In the genomic region with DNA sequence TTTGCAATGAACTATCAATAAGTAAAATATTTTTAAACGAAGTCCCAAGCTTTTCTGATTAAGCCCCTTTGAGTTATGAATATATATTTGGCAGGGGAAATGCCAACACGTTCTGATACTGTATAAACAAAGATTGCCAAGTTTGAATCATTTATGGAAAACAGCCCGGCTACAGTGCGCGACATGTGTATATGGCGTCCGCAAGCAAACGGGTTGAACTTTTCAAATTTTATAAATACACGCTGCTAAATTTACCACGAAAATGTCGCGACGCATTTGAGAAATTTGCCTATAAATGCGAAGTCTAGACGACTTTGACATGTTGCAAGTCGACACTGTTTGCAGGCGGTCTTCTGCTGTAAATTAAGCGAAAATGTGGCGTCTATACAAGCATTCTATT, we compare ENCODE assay signal across 2 fruit fly cellular contexts.
TF ChIP-seq lines count a peak whose summit lies in the region.

No protein-coding gene starts in this region.

TF ChIP-seq in whole organism, embryonic, 481 proteins besides CTCF, POLR2A, EP300 and RAD21 (continued from another document and continues in another):
- peak; percentile 50; the same call in 1 of the 2 replicates for TF ChIP-seq chm (GFP tag; IDR thresholded peaks at IDR 0.05; lab: Robert Waterston, UW)
- TF ChIP-seq otp (GFP tag; IDR thresholded peaks at IDR 0.05; lab: Robert Waterston, UW) = 0 out of 3 replicates have a peak, but pooled peaks have one; percentile 39
- no peak for TF ChIP-seq Ssrp (tag; optimal IDR thresholded peaks at IDR 0.05; lab: Kevin White, UChicago)
- TF ChIP-seq Atf6 (GFP tag; IDR thresholded peaks at IDR 0.05; lab: Robert Waterston, UW) = peak; percentile 69
- TF ChIP-seq vvl (GFP tag; IDR thresholded peaks at IDR 0.05; lab: Robert Waterston, UW) = peak; percentile 74
- TF ChIP-seq maf-S (GFP tag; optimal IDR thresholded peaks at IDR 0.05; lab: Kevin White, UChicago) = peak; percentile 8
- 0 out of 2 replicates have a peak, but pooled peaks have one; percentile 28 for TF ChIP-seq Awh (GFP tag; IDR thresholded peaks at IDR 0.05; lab: Robert Waterston, UW)
- peak; percentile 52 for TF ChIP-seq Fer1 (GFP tag; optimal IDR thresholded peaks at IDR 0.05; lab: Kevin White, UChicago)
- TF ChIP-seq CG1603 (tag; optimal IDR thresholded peaks at IDR 0.05; lab: Kevin White, UChicago) = peak; percentile 16
- TF ChIP-seq Opbp (GFP tag; IDR thresholded peaks at IDR 0.05; lab: Robert Waterston, UW; ENCODE audit: partially characterized antibody) = no peak
- peak; percentile 18 for TF ChIP-seq fu2 (GFP tag; optimal IDR thresholded peaks at IDR 0.05; lab: Kevin White, UChicago)
- no peak for TF ChIP-seq dimm (GFP tag; IDR thresholded peaks at IDR 0.05; lab: Robert Waterston, UW)
- peak; percentile 62 for TF ChIP-seq grau (tag; optimal IDR thresholded peaks at IDR 0.05; lab: Kevin White, UChicago)
- no peak for TF ChIP-seq CG10431 (GFP tag; optimal IDR thresholded peaks at IDR 0.05; lab: Kevin White, UChicago)
- no peak for TF ChIP-seq CG6765 (GFP tag; optimal IDR thresholded peaks at IDR 0.05; lab: Kevin White, UChicago)
- peak; percentile 17 for TF ChIP-seq tin (GFP tag; optimal IDR thresholded peaks at IDR 0.05; lab: Kevin White, UChicago)
- peak; percentile 11 for TF ChIP-seq CG7987 (GFP tag; optimal IDR thresholded peaks at IDR 0.05; lab: Kevin White, UChicago)
- no peak for TF ChIP-seq ken (GFP tag; IDR thresholded peaks at IDR 0.05; lab: Robert Waterston, UW)
- TF ChIP-seq schlank (tag; optimal IDR thresholded peaks at IDR 0.05; lab: Kevin White, UChicago) = peak; percentile 27
- TF ChIP-seq CG12391 (tag; optimal IDR thresholded peaks at IDR 0.05; lab: Kevin White, UChicago) = peak; percentile 27
- 0 out of 2 replicates have a peak, but pooled peaks have one; percentile 54 for TF ChIP-seq CG16779 (GFP tag; IDR thresholded peaks at IDR 0.05; lab: Robert Waterston, UW)
- TF ChIP-seq CG9215 (GFP tag; IDR thresholded peaks at IDR 0.05; lab: Robert Waterston, UW) = peak; percentile 39; the same call in 1 of the 2 replicates
- no peak for TF ChIP-seq gt (GFP tag; IDR thresholded peaks at IDR 0.05; lab: Robert Waterston, UW)
- TF ChIP-seq CG2120 (GFP tag; optimal IDR thresholded peaks at IDR 0.05; lab: Kevin White, UChicago) = peak; percentile 81
- TF ChIP-seq Hsf (GFP tag; optimal IDR thresholded peaks at IDR 0.05; lab: Kevin White, UChicago) = peak; percentile 32
- TF ChIP-seq cas (GFP tag; IDR thresholded peaks at IDR 0.05; lab: Robert Waterston, UW) = peak; percentile 17; the same call in 1 of the 2 replicates
- no peak for TF ChIP-seq CG8290 (GFP tag; optimal IDR thresholded peaks at IDR 0.05; lab: Kevin White, UChicago)
- TF ChIP-seq CG8290 (tag; optimal IDR thresholded peaks at IDR 0.05; lab: Kevin White, UChicago) = peak in 1 of 2 experiments; percentile 72
- peak; percentile 84; the same call in 2 of the 3 replicates for TF ChIP-seq so (GFP tag; IDR thresholded peaks at IDR 0.05; lab: Robert Waterston, UW)
- peak; percentile 75 for TF ChIP-seq Rfx (GFP tag; IDR thresholded peaks at IDR 0.05; lab: Robert Waterston, UW)
- no peak for TF ChIP-seq CG14667 (GFP tag; IDR thresholded peaks at IDR 0.05; lab: Robert Waterston, UW)
- peak; percentile 39 for TF ChIP-seq CG10209 (GFP tag; optimal IDR thresholded peaks at IDR 0.05; lab: Kevin White, UChicago)
- TF ChIP-seq CG6175 (GFP tag; IDR thresholded peaks at IDR 0.05; lab: Robert Waterston, UW) = 0 out of 3 replicates have a peak, but pooled peaks have one; percentile 67
- TF ChIP-seq Dip3 (GFP tag; optimal IDR thresholded peaks at IDR 0.05; lab: Kevin White, UChicago) = peak; percentile 49
- peak; percentile 40 for TF ChIP-seq CG10147 (GFP tag; optimal IDR thresholded peaks at IDR 0.05; lab: Kevin White, UChicago)
- no peak for TF ChIP-seq Oaz (GFP tag; IDR thresholded peaks at IDR 0.05; lab: Robert Waterston, UW)
- TF ChIP-seq CG3995 (GFP tag; optimal IDR thresholded peaks at IDR 0.05; lab: Kevin White, UChicago) = no peak
- no peak for TF ChIP-seq CG13287 (GFP tag; IDR thresholded peaks at IDR 0.05; lab: Robert Waterston, UW; ENCODE audit: partially characterized antibody)
- peak; percentile 46; the same call in 1 of the 2 replicates for TF ChIP-seq MBD-R2 (GFP tag; IDR thresholded peaks at IDR 0.05; lab: Robert Waterston, UW)
- peak; percentile 48 for TF ChIP-seq Dek (tag; optimal IDR thresholded peaks at IDR 0.05; lab: Kevin White, UChicago)
- TF ChIP-seq NFAT (GFP tag; IDR thresholded peaks at IDR 0.05; lab: Robert Waterston, UW) = 0 out of 2 replicates have a peak, but pooled peaks have one; percentile 45
- TF ChIP-seq CG9609 (GFP tag; optimal IDR thresholded peaks at IDR 0.05; lab: Kevin White, UChicago) = peak; percentile 30
- TF ChIP-seq CG10543 (GFP tag; optimal IDR thresholded peaks at IDR 0.05; lab: Kevin White, UChicago) = peak; percentile 82
- TF ChIP-seq CG17385 (GFP tag; optimal IDR thresholded peaks at IDR 0.05; lab: Kevin White, UChicago) = peak; percentile 20
- peak; percentile 34 for TF ChIP-seq CG32767 (GFP tag; IDR thresholded peaks at IDR 0.05; lab: Robert Waterston, UW)
- no peak for TF ChIP-seq bowl (GFP tag; IDR thresholded peaks at IDR 0.05; lab: Robert Waterston, UW)
- peak; percentile 62; the same call in 2 of the 3 replicates for TF ChIP-seq tgo (GFP tag; IDR thresholded peaks at IDR 0.05; lab: Robert Waterston, UW)
- TF ChIP-seq CG15514 (GFP tag; optimal IDR thresholded peaks at IDR 0.05; lab: Kevin White, UChicago) = peak; percentile 55
- no peak for TF ChIP-seq sens-2 (GFP tag; IDR thresholded peaks at IDR 0.05; lab: Robert Waterston, UW)
- TF ChIP-seq lmd (GFP tag; IDR thresholded peaks at IDR 0.05; lab: Robert Waterston, UW) = peak; percentile 72
- peak; percentile 56 for TF ChIP-seq gem (tag; optimal IDR thresholded peaks at IDR 0.05; lab: Kevin White, UChicago)
- 0 out of 3 replicates have a peak, but pooled peaks have one; percentile 63 for TF ChIP-seq CG11456 (GFP tag; IDR thresholded peaks at IDR 0.05; lab: Robert Waterston, UW)
- TF ChIP-seq lab (GFP tag; optimal IDR thresholded peaks at IDR 0.05; lab: Kevin White, UChicago) = peak; percentile 74
- no peak for TF ChIP-seq ap (GFP tag; IDR thresholded peaks at IDR 0.05; lab: Robert Waterston, UW)
- TF ChIP-seq CG8924 (tag; optimal IDR thresholded peaks at IDR 0.05; lab: Kevin White, UChicago) = peak; percentile 45
- no peak for TF ChIP-seq CG8765 (GFP tag; IDR thresholded peaks at IDR 0.05; lab: Robert Waterston, UW)
- TF ChIP-seq CG33557 (GFP tag; optimal IDR thresholded peaks at IDR 0.05; lab: Kevin White, UChicago) = no peak
- no peak for TF ChIP-seq CG6813 (GFP tag; optimal IDR thresholded peaks at IDR 0.05; lab: Kevin White, UChicago)
- no peak for TF ChIP-seq ATbp (GFP tag; optimal IDR thresholded peaks at IDR 0.05; lab: Kevin White, UChicago)
- peak; percentile 74 for TF ChIP-seq CG18599 (GFP tag; optimal IDR thresholded peaks at IDR 0.05; lab: Kevin White, UChicago)
- no peak for TF ChIP-seq CG11093 (GFP tag; IDR thresholded peaks at IDR 0.05; lab: Robert Waterston, UW)
- no peak for TF ChIP-seq stwl (tag; optimal IDR thresholded peaks at IDR 0.05; lab: Kevin White, UChicago)

TF ChIP-seq in whole organism, prepupa, 60 proteins besides CTCF, POLR2A, EP300 and RAD21 (continued from another document):
- peak; percentile 65 for TF ChIP-seq Smox (GFP tag; optimal IDR thresholded peaks at IDR 0.05; lab: Kevin White, UChicago)
- peak; percentile 74 for TF ChIP-seq CG1621 (tag; optimal IDR thresholded peaks at IDR 0.05; lab: Kevin White, UChicago)
- TF ChIP-seq Gug (GFP tag; IDR thresholded peaks at IDR 0.05; lab: Robert Waterston, UW) = peak; percentile 34; the same call in 1 of the 2 replicates
- TF ChIP-seq CG11902 (GFP tag; optimal IDR thresholded peaks at IDR 0.05; lab: Kevin White, UChicago) = peak; percentile 55
- peak; percentile 62 for TF ChIP-seq CG9139 (GFP tag; optimal IDR thresholded peaks at IDR 0.05; lab: Kevin White, UChicago)
- TF ChIP-seq CG32006 (GFP tag; optimal IDR thresholded peaks at IDR 0.05; lab: Kevin White, UChicago) = peak; percentile 64
- TF ChIP-seq Met (GFP tag; optimal IDR thresholded peaks at IDR 0.05; lab: Kevin White, UChicago) = peak; percentile 83
- TF ChIP-seq CG6792 (GFP tag; optimal IDR thresholded peaks at IDR 0.05; lab: Kevin White, UChicago) = peak; percentile 59
- TF ChIP-seq dac (GFP tag; optimal IDR thresholded peaks at IDR 0.05; lab: Kevin White, UChicago) = no peak
- peak; percentile 50 for TF ChIP-seq CG6276 (GFP tag; optimal IDR thresholded peaks at IDR 0.05; lab: Kevin White, UChicago)
